Worm (Caenorhabditis elegans): Measurements from ENCODE around the gene cct-1.

ce11 chrII:8149930-8150329 lies 35.3 kb upstream of the cct-1 start, which contains the start of gene F10B5.3:
- TF ChIP-seq unc-62 (GFP tag; optimal IDR thresholded peaks at IDR 0.05) (no peak), fos-1 (tag; optimal IDR thresholded peaks at IDR 0.05) (no peak), mep-1 (tag; optimal IDR thresholded peaks at IDR 0.05) (no peak), ceh-88 (GFP tag; IDR thresholded peaks at IDR 0.05) (no peak), mdl-1 (tag; optimal IDR thresholded peaks at IDR 0.05) (no peak), skn-1 (tag; optimal IDR thresholded peaks at IDR 0.05) (no peak), nhr-84 (tag; optimal IDR thresholded peaks at IDR 0.05) (no peak), nhr-28 (tag; optimal IDR thresholded peaks at IDR 0.05) (no peak), dpl-1 (GFP tag; optimal IDR thresholded peaks at IDR 0.05) (no peak), tbx-2 (tag; optimal IDR thresholded peaks at IDR 0.05) (no peak), ztf-11 (tag; optimal IDR thresholded peaks at IDR 0.05) (no peak)

All from whole organism, L1 larva.